Fruit fly (Drosophila melanogaster): ENCODE measurements around the gene msn.
A peak's percentile ranks its signal among the peaks of the same experiment; 100 is the strongest.

- TF ChIP-seq CG6792 (GFP tag; optimal IDR thresholded peaks at IDR 0.05) (no peak), Eip93F (GFP tag; optimal IDR thresholded peaks at IDR 0.05) (no peak), Sox102F (GFP tag; optimal IDR thresholded peaks at IDR 0.05) (no peak), CG1621 (tag; optimal IDR thresholded peaks at IDR 0.05) (peak; percentile 9), CG6163 (GFP tag; IDR thresholded peaks at IDR 0.05) (peak; percentile 72), CG4318 (GFP tag; optimal IDR thresholded peaks at IDR 0.05) (no peak), Blimp-1 (GFP tag; optimal IDR thresholded peaks at IDR 0.05) (no peak), CG31627 (GFP tag; optimal IDR thresholded peaks at IDR 0.05) (no peak), lz (GFP tag; optimal IDR thresholded peaks at IDR 0.05) (no peak), Lpt (GFP tag; optimal IDR thresholded peaks at IDR 0.05) (no peak), CG9139 (GFP tag; optimal IDR thresholded peaks at IDR 0.05) (no peak)
Measured at dm6 chr3L:2632763-2633100, 46.4 kb upstream of the msn start.
